Fruit fly (Drosophila melanogaster) whole organism, embryonic: ENCODE data around the gene JMJD5.

ENCODE experiments used
- ATbp ChIP-seq: fragments of 200-800 bp; sonication (Bioruptor generic); optimal IDR thresholded peaks from 2 replicates; lab custom pipeline; 2017; ENCODE audit warnings: missing biosample characterization, mild to moderate bottlenecking, missing genetic modification characterization, missing genetic modification reagents
- Abd-B ChIP-seq: fragments of 200-800 bp; sonication (Bioruptor generic); optimal IDR thresholded peaks from 2 replicates; lab custom pipeline; 2018; ENCODE audit warnings: missing biosample characterization, mild to moderate bottlenecking, missing genetic modification characterization, moderate library complexity
- Ada2b ChIP-seq: fragments of 200-800 bp; sonication (Bioruptor generic); IDR thresholded peaks from 2 replicates; pipeline ENCODE4 v1.3.6; 2022; ENCODE audit warnings: missing biosample characterization, missing genetic modification characterization
- Aef1 ChIP-seq: fragments of 200-800 bp; sonication (Bioruptor generic); IDR thresholded peaks from 3 replicates; pipeline ENCODE4 v1.3.6; 2022; ENCODE audit warnings: missing biosample characterization, missing genetic modification characterization
- C15 ChIP-seq: fragments of 200-800 bp; sonication (Bioruptor generic); IDR thresholded peaks from 3 replicates; pipeline ENCODE4 v1.3.6; 2022; ENCODE audit warnings: missing biosample characterization, missing genetic modification characterization
- CG1024 ChIP-seq: fragments of 200-800 bp; sonication (Bioruptor generic); IDR thresholded peaks from 2 replicates; pipeline ENCODE4 v1.3.6; 2022; ENCODE audit warnings: missing biosample characterization, missing genetic modification characterization
- CG11247 ChIP-seq: fragments of 200-800 bp; sonication (Bioruptor generic); IDR thresholded peaks from 2 replicates; pipeline ENCODE4 v1.3.6; 2022; ENCODE audit warnings: missing biosample characterization, missing genetic modification characterization
- CG11456 ChIP-seq: fragments of 200-800 bp; sonication (Bioruptor generic); IDR thresholded peaks from 3 replicates; pipeline ENCODE4 v1.3.6; 2022; ENCODE audit warnings: missing biosample characterization, missing genetic modification characterization
- CG15073 ChIP-seq: fragments of 200-800 bp; sonication (Bioruptor generic); optimal IDR thresholded peaks from 2 replicates; lab custom pipeline; 2016; ENCODE audit warnings: missing biosample characterization, missing genetic modification characterization
- CG1602 ChIP-seq: fragments of 200-800 bp; sonication (Bioruptor generic); optimal IDR thresholded peaks from 3 replicates; lab custom pipeline; 2016; ENCODE audit warnings: missing biosample characterization, missing genetic modification characterization
- CG16863 ChIP-seq: fragments of 200-800 bp; sonication (Bioruptor generic); optimal IDR thresholded peaks from 3 replicates; lab custom pipeline; 2016; ENCODE audit warnings: missing biosample characterization, missing genetic modification characterization
- CG17186 ChIP-seq: fragments of 200-800 bp; sonication (Bioruptor generic); optimal IDR thresholded peaks from 3 replicates; lab custom pipeline; 2017; ENCODE audit warnings: missing biosample characterization, missing genetic modification reagents, missing genetic modification characterization
- CG17385 ChIP-seq: fragments of 200-800 bp; sonication (Bioruptor generic); optimal IDR thresholded peaks from 3 replicates; lab custom pipeline; 2018; ENCODE audit warnings: missing biosample characterization, mild to moderate bottlenecking, missing genetic modification characterization
- CG2202 ChIP-seq: fragments of 200-800 bp; sonication (Bioruptor generic); optimal IDR thresholded peaks from 2 replicates; lab custom pipeline; 2018; ENCODE audit warnings: missing biosample characterization, mild to moderate bottlenecking, missing genetic modification characterization
- CG30431 ChIP-seq: fragments of 200-800 bp; sonication (Bioruptor generic); optimal IDR thresholded peaks from 2 replicates; lab custom pipeline; 2017; ENCODE audit warnings: missing biosample characterization, missing genetic modification characterization
- CG31365 ChIP-seq: fragments of 200-800 bp; sonication (Bioruptor generic); optimal IDR thresholded peaks from 2 replicates; lab custom pipeline; 2018; ENCODE audit warnings: missing biosample characterization, mild to moderate bottlenecking, missing genetic modification characterization
- CG3163 ChIP-seq: fragments of 200-800 bp; sonication (Bioruptor generic); optimal IDR thresholded peaks from 3 replicates; lab custom pipeline; 2016; ENCODE audit warnings: missing biosample characterization, missing genetic modification characterization
- CG33557 ChIP-seq: fragments of 200-800 bp; sonication (Bioruptor generic); optimal IDR thresholded peaks from 2 replicates; lab custom pipeline; 2019; ENCODE audit warnings: missing biosample characterization, mild to moderate bottlenecking, missing genetic modification characterization, moderate library complexity
- CG3838 ChIP-seq: fragments of 200-800 bp; sonication (Bioruptor generic); optimal IDR thresholded peaks from 3 replicates; lab custom pipeline; 2016; ENCODE audit warnings: missing biosample characterization, missing genetic modification characterization
- CG4424 ChIP-seq: fragments of 200-800 bp; sonication (Bioruptor generic); optimal IDR thresholded peaks from 3 replicates; lab custom pipeline; 2016; ENCODE audit warnings: missing biosample characterization, missing genetic modification characterization
- CG4854 ChIP-seq: fragments of 200-800 bp; sonication (Bioruptor generic); optimal IDR thresholded peaks from 2 replicates; lab custom pipeline; 2016; ENCODE audit warnings: missing biosample characterization, missing genetic modification characterization, inconsistent platforms
- CG6689 ChIP-seq: fragments of 200-800 bp; sonication (Bioruptor generic); IDR thresholded peaks from 2 replicates; pipeline ENCODE4 v1.3.6; 2022; ENCODE audit warnings: missing biosample characterization, missing genetic modification characterization
- CG7271 ChIP-seq: fragments of 200-800 bp; sonication (Bioruptor generic); optimal IDR thresholded peaks from 2 replicates; lab custom pipeline; 2018; ENCODE audit warnings: missing biosample characterization, mild to moderate bottlenecking, missing genetic modification characterization, moderate library complexity
- CG9797 ChIP-seq: fragments of 200-800 bp; sonication (Bioruptor generic); optimal IDR thresholded peaks from 3 replicates; lab custom pipeline; 2018; ENCODE audit warnings: missing biosample characterization, mild to moderate bottlenecking, missing genetic modification characterization
- D19A ChIP-seq: fragments of 200-800 bp; optimal IDR thresholded peaks from 3 replicates; lab custom pipeline; 2019; ENCODE audit warnings: missing biosample characterization, mild to moderate bottlenecking, missing genetic modification characterization, moderate library complexity
- Dbx ChIP-seq: fragments of 200-800 bp; sonication (Bioruptor generic); IDR thresholded peaks from 3 replicates; pipeline ENCODE4 v1.3.6; 2022; ENCODE audit warnings: missing biosample characterization, missing genetic modification characterization
- Deaf1 ChIP-seq: fragments of 200-800 bp; optimal IDR thresholded peaks from 3 replicates; lab custom pipeline; 2019; ENCODE audit warnings: missing biosample characterization, mild to moderate bottlenecking, missing genetic modification characterization, moderate library complexity
- Fer1 ChIP-seq: fragments of 200-800 bp; sonication (Bioruptor generic); optimal IDR thresholded peaks from 2 replicates; lab custom pipeline; 2017; ENCODE audit warnings: missing biosample characterization, mild to moderate bottlenecking, missing genetic modification characterization
- H15 ChIP-seq: fragments of 200-800 bp; sonication (Bioruptor generic); IDR thresholded peaks from 3 replicates; pipeline ENCODE4 v1.3.6; 2022; ENCODE audit warnings: missing biosample characterization, missing genetic modification characterization
- Mes4 ChIP-seq: fragments of 200-800 bp; sonication (Bioruptor generic); optimal IDR thresholded peaks from 2 replicates; lab custom pipeline; 2016; ENCODE audit warnings: missing biosample characterization, missing genetic modification characterization
- Nf-YA ChIP-seq: fragments of 200-800 bp; sonication (Bioruptor generic); IDR thresholded peaks from 2 replicates; pipeline ENCODE4 v1.3.6; 2022; ENCODE audit warnings: missing biosample characterization, missing genetic modification characterization
- Oaz ChIP-seq: fragments of 200-800 bp; sonication (Bioruptor generic); IDR thresholded peaks from 2 replicates; pipeline ENCODE4 v1.3.6; 2022; ENCODE audit warnings: missing biosample characterization, missing genetic modification characterization
- Poxn ChIP-seq: fragments of 200-800 bp; sonication (Bioruptor generic); IDR thresholded peaks from 2 replicates; pipeline ENCODE4 v1.3.6; 2022; ENCODE audit warnings: missing biosample characterization, missing genetic modification characterization
- Spps ChIP-seq: fragments of 200-800 bp; sonication (Bioruptor generic); optimal IDR thresholded peaks from 2 replicates; lab custom pipeline; 2018; ENCODE audit warnings: missing biosample characterization, mild to moderate bottlenecking, missing genetic modification characterization
- Trl ChIP-seq, 3 experiments: fragments of >200 bp in 2 of 3; fragments of 200-800 bp in 1 of 3; sonication (Bioruptor generic) in 1 of 3; optimal IDR thresholded peaks; 2 replicates in 1 of 3; 3 replicates in 2 of 3; lab custom pipeline; 2016 to 2017; ENCODE audit warnings: missing biosample characterization in 1 of 3, missing genetic modification characterization in 1 of 3
- ap ChIP-seq: fragments of 200-800 bp; sonication (Bioruptor generic); IDR thresholded peaks from 2 replicates; pipeline ENCODE4 v1.3.6; 2022; ENCODE audit warnings: missing biosample characterization, missing genetic modification characterization
- ase ChIP-seq: fragments of 200-800 bp; sonication (Bioruptor generic); IDR thresholded peaks from 3 replicates; pipeline ENCODE4 v1.3.6; 2022; ENCODE audit warnings: missing biosample characterization, missing genetic modification characterization
- bigmax ChIP-seq: fragments of 200-800 bp; sonication (Bioruptor generic); optimal IDR thresholded peaks from 2 replicates; lab custom pipeline; 2018; ENCODE audit warnings: missing biosample characterization, mild to moderate bottlenecking, missing genetic modification characterization
- caup ChIP-seq: fragments of 200-800 bp; sonication (Bioruptor generic); optimal IDR thresholded peaks from 3 replicates; lab custom pipeline; 2017; ENCODE audit warnings: missing biosample characterization, mild to moderate bottlenecking, missing genetic modification characterization, moderate library complexity; ENCODE audit not compliant: severe bottlenecking
- fd96Cb ChIP-seq: fragments of 200-800 bp; sonication (Bioruptor generic); optimal IDR thresholded peaks from 2 replicates; lab custom pipeline; 2018; ENCODE audit warnings: missing biosample characterization, mild to moderate bottlenecking, missing genetic modification characterization, moderate library complexity
- insv ChIP-seq, 2 experiments: fragments of 200-800 bp; sonication (Bioruptor generic); optimal IDR thresholded peaks; 3 replicates each; lab custom pipeline; 2016 to 2018; ENCODE audit warnings: missing biosample characterization in 2 of 2, missing genetic modification characterization in 2 of 2
- jing ChIP-seq: fragments of 200-800 bp; sonication (Bioruptor generic); optimal IDR thresholded peaks from 2 replicates; lab custom pipeline; 2018; ENCODE audit warnings: missing biosample characterization, mild to moderate bottlenecking, missing genetic modification characterization
- kah ChIP-seq: fragments of 200-800 bp; sonication (Bioruptor generic); optimal IDR thresholded peaks from 2 replicates; lab custom pipeline; 2018; ENCODE audit warnings: missing biosample characterization, mild to moderate bottlenecking, missing genetic modification characterization
- seq ChIP-seq: fragments of 200-800 bp; sonication (Bioruptor generic); IDR thresholded peaks from 2 replicates; pipeline ENCODE4 v1.3.6; 2022; ENCODE audit warnings: missing biosample characterization, missing genetic modification characterization
- sim ChIP-seq: fragments of 200-800 bp; sonication (Bioruptor generic); IDR thresholded peaks from 2 replicates; pipeline ENCODE4 v1.3.6; 2022; ENCODE audit warnings: missing biosample characterization, missing genetic modification characterization
- slou ChIP-seq: fragments of 200-800 bp; sonication (Bioruptor generic); optimal IDR thresholded peaks from 3 replicates; lab custom pipeline; 2016; ENCODE audit warnings: missing biosample characterization, missing genetic modification characterization
- sna ChIP-seq: fragments of 200-800 bp; sonication (Bioruptor generic); IDR thresholded peaks from 2 replicates; pipeline ENCODE4 v1.3.6; 2022; ENCODE audit warnings: missing biosample characterization, missing genetic modification characterization; ENCODE audit not compliant: partially characterized antibody
- vnd ChIP-seq: fragments of 200-800 bp; sonication (Bioruptor generic); IDR thresholded peaks from 3 replicates; pipeline ENCODE4 v1.3.6; 2022; ENCODE audit warnings: missing biosample characterization, missing genetic modification characterization; ENCODE audit not compliant: partially characterized antibody
- zf30C ChIP-seq: fragments of 200-800 bp; sonication (Bioruptor generic); optimal IDR thresholded peaks from 3 replicates; lab custom pipeline; 2018; ENCODE audit warnings: missing biosample characterization, mild to moderate bottlenecking, missing genetic modification characterization

Gene JMJD5

dm6 chr3L:791251-791991, 49.7 kb downstream of the JMJD5 start (continued):
- TF ChIP-seq sim (no peak), vnd (GFP tag; lab: Robert Waterston, UW) (peak; percentile 66; the same call in 2 of the 3 replicates), CG9797 (GFP tag; lab: Kevin White, UChicago) (no peak), CG16863 (GFP tag; lab: Kevin White, UChicago) (peak; percentile 15), D19A (tag; lab: Kevin White, UChicago) (peak; percentile 61), Spps (tag; lab: Kevin White, UChicago) (peak; percentile 35), Deaf1 (peak; percentile 46), seq (GFP tag; lab: Robert Waterston, UW) (peak; percentile 49; the same call in 1 of the 2 replicates), CG6689 (GFP tag; lab: Robert Waterston, UW) (peak; percentile 69), zf30C (GFP tag; lab: Kevin White, UChicago) (no peak), CG3163 (no peak), jing (peak; percentile 44), fd96Cb (tag; lab: Kevin White, UChicago) (peak; percentile 61), kah (peak; percentile 26), caup (no peak), CG3838 (GFP tag; lab: Kevin White, UChicago) (no peak), ase (GFP tag; lab: Robert Waterston, UW) (peak; percentile 12; the same call in 1 of the 3 replicates), Abd-B (no peak), CG1602 (GFP tag; lab: Kevin White, UChicago) (peak; percentile 44), CG11247 (GFP tag; lab: Robert Waterston, UW) (no peak), CG33557 (GFP tag; lab: Kevin White, UChicago) (peak; percentile 52), Ada2b (peak; percentile 41), insv (GFP tag; optimal IDR thresholded peaks at IDR 0.05; lab: Kevin White, UChicago) (no peak), CG4854 (GFP tag; lab: Kevin White, UChicago) (peak; percentile 25), Mes4 (GFP tag; lab: Kevin White, UChicago) (peak; percentile 47), CG1024 (GFP tag; lab: Robert Waterston, UW) (0 out of 2 replicates have a peak, but pooled peaks have one; percentile 36), CG17186 (no peak), ap (GFP tag; lab: Robert Waterston, UW) (0 out of 2 replicates have a peak, but pooled peaks have one; percentile 25), Trl (optimal IDR thresholded peaks at IDR 0.05; lab: Kevin White, UChicago) (no peak), Trl (GFP tag; optimal IDR thresholded peaks at IDR 0.05; lab: Kevin White, UChicago) (peak; percentile 29), C15 (GFP tag; lab: Robert Waterston, UW) (no peak), CG7271 (tag; lab: Kevin White, UChicago) (peak; percentile 41), bigmax (GFP tag; lab: Kevin White, UChicago) (no peak), CG30431 (GFP tag; lab: Kevin White, UChicago) (peak; percentile 38), Fer1 (GFP tag; lab: Kevin White, UChicago) (peak; percentile 51), H15 (GFP tag; lab: Robert Waterston, UW) (0 out of 3 replicates have a peak, but pooled peaks have one; percentile 27), Nf-YA (peak; percentile 17; the same call in 1 of the 2 replicates), Dbx (GFP tag; lab: Robert Waterston, UW) (no peak), ATbp (GFP tag; lab: Kevin White, UChicago) (peak; percentile 75), CG11456 (GFP tag; lab: Robert Waterston, UW) (no peak), CG2202 (tag; lab: Kevin White, UChicago) (peak; percentile 42), Oaz (peak; percentile 34; the same call in 1 of the 2 replicates), slou (GFP tag; lab: Kevin White, UChicago) (no peak), CG17385 (GFP tag; lab: Kevin White, UChicago) (peak; percentile 69), sna (peak; percentile 63; the same call in 1 of the 2 replicates), CG15073 (GFP tag; lab: Kevin White, UChicago) (no peak), CG4424 (GFP tag; lab: Kevin White, UChicago) (peak; percentile 74), Poxn (GFP tag; lab: Robert Waterston, UW) (no peak), CG31365 (tag; lab: Kevin White, UChicago) (peak; percentile 0), Aef1 (GFP tag; lab: Robert Waterston, UW) (no peak; the same call in 2 of the 3 replicates)
